Fruit fly (Drosophila melanogaster) Kc167 (cell line): ENCODE results near the gene CG1896.

Source experiments
- Myc ChIP-seq: fragments of >200 bp; optimal IDR thresholded peaks from 2 replicates; lab custom pipeline; 2017; ENCODE audit warnings: missing external identifiers
- Sin3A ChIP-seq: fragments of >200 bp; optimal IDR thresholded peaks from 2 replicates; lab custom pipeline; 2018; ENCODE audit warnings: missing external identifiers
- h ChIP-seq: fragments of >200 bp; optimal IDR thresholded peaks from 3 replicates; lab custom pipeline; 2018; ENCODE audit warnings: missing external identifiers
- insv ChIP-seq: fragments of >200 bp; optimal IDR thresholded peaks from 3 replicates; lab custom pipeline; 2018; ENCODE audit warnings: missing external identifiers
- psq ChIP-seq: fragments of >200 bp; optimal IDR thresholded peaks from 2 replicates; lab custom pipeline; 2017; ENCODE audit warnings: missing external identifiers
- ttk ChIP-seq: sonication (Bioruptor generic); optimal IDR thresholded peaks from 2 replicates; lab custom pipeline; 2017; ENCODE audit warnings: missing external identifiers

Gene CG1896

dm6 chr3R:31744044-31744652 is at the start of gene CG1896:
TSS of gene CG1896 (plus strand) at chr3R:31744282.
- TF ChIP-seq Sin3A (lab: Kevin White, UChicago) (no peak), psq (lab: Kevin White, UChicago) (no peak), h (lab: Kevin White, UChicago) (no peak), Myc (lab: Kevin White, UChicago) (no peak), insv (no peak), ttk (lab: Kevin White, UChicago) (no peak)

DNA sequence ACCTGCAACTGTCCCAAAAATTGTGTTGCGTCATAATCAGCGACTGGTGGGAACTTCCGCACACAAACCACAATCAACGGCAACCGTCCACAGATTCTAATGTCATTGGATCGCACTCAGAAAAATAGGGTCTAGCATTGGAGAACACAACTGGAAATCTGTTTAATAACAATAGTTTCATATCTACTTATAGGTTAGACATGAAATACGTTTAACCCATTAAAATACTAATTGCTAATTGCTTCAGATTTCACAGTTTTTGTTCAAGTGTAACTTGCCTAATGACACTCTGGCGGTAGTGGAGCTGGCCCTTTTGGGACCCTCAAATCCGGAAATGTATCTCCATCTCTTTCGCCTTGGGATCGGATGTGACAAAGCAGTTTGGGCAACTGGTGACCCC is 47.4 kb upstream of the CG1896 start:
- TF ChIP-seq ttk (lab: Kevin White, UChicago), result no peak
- no peak for TF ChIP-seq psq (lab: Kevin White, UChicago)
- no peak for TF ChIP-seq Myc (lab: Kevin White, UChicago)
- TF ChIP-seq Sin3A (lab: Kevin White, UChicago), result no peak
- TF ChIP-seq h (lab: Kevin White, UChicago), result no peak
- TF ChIP-seq insv, result no peak

- no peak for TF ChIP-seq Sin3A (lab: Kevin White, UChicago)
Measured at dm6 chr3R:31697606-31698005, 46.5 kb upstream of the CG1896 start.

DNA sequence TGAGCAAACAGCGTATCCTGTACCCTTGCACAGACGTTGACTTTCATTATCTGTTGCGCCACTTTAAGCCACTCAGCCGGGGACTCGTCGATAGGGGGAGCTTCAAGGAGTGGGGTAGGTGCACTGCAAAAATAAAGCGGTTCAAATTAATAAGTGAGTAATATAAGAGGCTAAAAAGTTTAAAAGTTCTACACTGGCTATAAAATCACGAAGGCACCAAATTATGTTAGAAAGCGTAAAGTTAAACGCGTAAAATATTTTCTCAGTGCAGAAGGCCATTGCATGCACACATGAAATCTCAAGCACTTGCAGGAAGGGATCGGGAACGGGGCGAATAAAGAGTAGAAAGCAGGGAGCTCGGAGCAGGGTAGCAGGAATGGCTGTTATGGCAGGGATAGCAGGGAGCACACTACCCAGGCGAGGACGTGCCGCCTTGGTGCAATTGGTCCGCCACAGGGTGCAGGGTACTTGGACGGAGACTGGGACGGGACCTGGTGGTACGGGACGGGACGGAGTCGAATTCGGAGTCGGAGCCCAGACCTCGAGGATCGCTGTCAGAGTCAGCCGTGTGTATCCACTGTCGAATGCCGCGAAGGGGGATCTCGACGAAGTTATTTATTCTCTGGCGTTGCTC is 45.8 kb upstream of the CG1896 start:
- no peak for TF ChIP-seq h (lab: Kevin White, UChicago)
- no peak for TF ChIP-seq insv
- no peak for TF ChIP-seq psq (lab: Kevin White, UChicago)
- TF ChIP-seq ttk (lab: Kevin White, UChicago), result no peak
- TF ChIP-seq Sin3A (lab: Kevin White, UChicago), result no peak

DNA sequence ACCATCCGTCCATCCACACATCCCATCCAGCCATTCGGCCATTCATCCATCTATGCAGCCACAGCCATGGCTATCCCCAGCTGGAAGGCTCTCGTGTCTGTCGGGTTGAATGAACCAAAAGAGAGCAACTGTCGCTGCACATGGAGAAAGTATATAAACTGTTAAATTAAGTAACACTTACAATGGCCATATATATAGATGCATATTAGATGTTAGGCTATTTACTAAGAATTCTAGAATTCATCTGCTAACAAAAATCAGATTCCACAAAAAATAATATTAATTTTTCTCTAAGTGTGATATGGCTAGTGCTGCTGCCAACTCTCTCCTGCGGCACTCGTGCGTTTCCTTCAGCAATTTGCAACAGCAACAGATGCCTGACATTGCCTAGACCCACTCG is 43.9 kb upstream of the CG1896 start:
- TF ChIP-seq h (lab: Kevin White, UChicago) (no peak), ttk (lab: Kevin White, UChicago) (no peak), Myc (lab: Kevin White, UChicago) (no peak), Sin3A (lab: Kevin White, UChicago) (no peak), psq (lab: Kevin White, UChicago) (no peak)

DNA sequence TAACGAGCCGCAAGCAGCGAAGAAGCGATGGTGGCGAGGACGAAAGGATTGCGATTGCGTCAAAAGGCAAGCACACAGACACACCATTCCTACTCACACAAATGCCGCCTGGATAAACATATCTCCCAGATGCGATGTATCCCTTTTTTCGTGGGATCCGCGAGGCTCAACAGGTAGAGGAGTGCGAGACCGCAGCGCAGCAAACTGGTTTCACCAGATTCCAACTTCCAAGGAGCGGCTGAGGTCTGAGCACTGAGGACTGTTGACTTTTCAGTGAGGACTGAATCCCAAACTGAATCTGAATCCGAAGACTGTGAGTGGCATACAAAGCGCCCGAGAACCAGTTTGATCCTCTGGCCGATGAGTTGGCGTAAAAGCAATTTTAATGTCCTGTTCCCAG is 42.1 kb upstream of the CG1896 start:
- TF ChIP-seq psq (lab: Kevin White, UChicago) (no peak), ttk (lab: Kevin White, UChicago) (no peak), Sin3A (lab: Kevin White, UChicago) (no peak), h (lab: Kevin White, UChicago) (no peak), Myc (lab: Kevin White, UChicago) (no peak), insv (no peak)

DNA sequence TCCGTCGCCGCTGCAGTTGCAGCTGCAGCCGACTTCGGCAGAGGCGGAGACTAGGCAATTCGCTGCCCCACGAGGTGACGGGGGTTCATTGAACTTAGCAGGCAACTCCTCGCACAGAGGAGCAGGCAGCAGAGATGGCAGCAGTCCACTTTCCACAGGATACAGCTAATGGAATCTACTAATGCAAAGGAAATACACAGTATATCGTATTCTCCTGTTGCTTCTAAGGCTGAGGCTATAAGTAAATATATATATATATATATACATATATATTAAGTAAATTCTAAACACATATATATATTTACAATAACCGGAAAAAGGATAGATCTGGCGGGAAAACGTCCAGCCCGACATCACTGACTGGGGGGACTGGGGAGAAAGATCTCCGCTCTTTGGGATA is 40.7 kb upstream of the CG1896 start:
- TF ChIP-seq h (lab: Kevin White, UChicago) (no peak), ttk (lab: Kevin White, UChicago) (no peak), Myc (lab: Kevin White, UChicago) (no peak), psq (lab: Kevin White, UChicago) (no peak), insv (no peak), Sin3A (lab: Kevin White, UChicago) (no peak)

DNA sequence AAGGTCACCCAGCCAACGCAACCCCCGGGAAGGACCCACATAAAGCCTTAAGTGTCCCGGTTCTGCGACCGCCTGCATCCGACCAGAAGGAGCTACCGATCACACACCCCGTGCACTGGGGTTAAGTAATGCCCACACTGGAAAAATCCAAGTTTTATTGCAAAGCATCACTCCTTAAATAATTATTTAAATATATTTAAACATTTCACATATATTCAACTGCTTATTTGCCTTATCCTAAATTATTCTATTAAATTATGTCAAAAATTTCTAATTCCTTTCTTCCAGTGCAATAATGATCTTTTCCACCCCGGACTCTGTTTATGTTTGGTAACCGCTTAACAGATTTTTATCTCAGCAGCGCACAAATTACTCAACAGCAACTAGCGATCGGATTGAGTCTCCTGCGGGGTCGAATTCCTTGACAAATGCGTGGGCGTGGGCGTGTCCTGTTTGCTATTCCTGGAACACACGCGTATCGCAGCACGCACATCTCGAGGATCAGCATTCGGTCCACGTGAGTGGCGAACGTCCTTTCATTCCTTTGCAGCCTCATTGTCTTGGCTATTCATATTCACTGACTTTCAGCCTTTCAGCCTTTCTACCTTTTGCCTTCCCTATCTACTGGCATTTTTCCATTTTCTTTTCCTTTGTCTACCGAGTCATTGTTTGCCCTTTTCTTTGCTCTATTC is 39.4 kb upstream of the CG1896 start:
- TF ChIP-seq insv, result no peak
- no peak for TF ChIP-seq Sin3A (lab: Kevin White, UChicago)
- TF ChIP-seq ttk (lab: Kevin White, UChicago), result no peak
- TF ChIP-seq psq (lab: Kevin White, UChicago), result no peak
- TF ChIP-seq Myc (lab: Kevin White, UChicago), result no peak

- TF ChIP-seq h (lab: Kevin White, UChicago) (no peak), Myc (lab: Kevin White, UChicago) (no peak), psq (lab: Kevin White, UChicago) (no peak), insv (no peak), ttk (lab: Kevin White, UChicago) (no peak), Sin3A (lab: Kevin White, UChicago) (no peak)
Measured at dm6 chr3R:31706142-31706894, 37.8 kb upstream of the CG1896 start.

DNA sequence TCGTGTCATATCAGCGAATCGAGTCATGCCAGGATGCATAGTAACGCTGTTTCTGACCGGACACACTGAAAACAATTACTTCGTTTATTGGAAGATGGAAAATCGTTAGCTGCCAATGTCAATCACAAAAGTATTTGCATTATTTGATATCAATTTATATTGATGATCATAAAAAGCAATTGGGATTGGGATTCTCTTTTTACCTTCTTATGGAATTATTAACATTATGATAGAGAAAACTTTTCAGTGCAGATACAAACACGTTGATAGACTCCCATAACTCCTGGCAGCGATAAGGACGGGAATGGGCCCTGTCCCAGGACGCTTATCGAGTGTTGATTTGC is 37.2 kb upstream of the CG1896 start:
- TF ChIP-seq Sin3A (lab: Kevin White, UChicago) (no peak), ttk (lab: Kevin White, UChicago) (no peak), h (lab: Kevin White, UChicago) (no peak), psq (lab: Kevin White, UChicago) (no peak), insv (no peak), Myc (lab: Kevin White, UChicago) (no peak)

- TF ChIP-seq Myc (lab: Kevin White, UChicago), result no peak
- TF ChIP-seq ttk (lab: Kevin White, UChicago), result no peak
- no peak for TF ChIP-seq h (lab: Kevin White, UChicago)
- no peak for TF ChIP-seq insv
Measured at dm6 chr3R:31708240-31708639, 35.8 kb upstream of the CG1896 start, which contains the start of gene CG42693. TSS of gene CG42693 (minus strand) at chr3R:31708340.
